Fruit fly (Drosophila melanogaster): ENCODE measurements around the gene CG14965.

dm6 chr3L:3165399-3165798, 26.9 kb downstream of the CG14965 start:
- TF ChIP-seq CG8478 (optimal IDR thresholded peaks at IDR 0.05) (no peak), CTCF (optimal IDR thresholded peaks at IDR 0.05) (no peak)
